Worm (Caenorhabditis elegans) whole organism, mixed stage, embryonic: Measurements from ENCODE around the gene Y82E9BL.18.

Experiments
- bed-3 ChIP-seq: fragments of 200-800 bp; sonication (Bioruptor generic); optimal IDR thresholded peaks from 3 replicates; lab custom pipeline; 2018; ENCODE audit warnings: mild to moderate bottlenecking, missing genetic modification characterization, moderate library complexity, missing compliant biosample characterization
- blmp-1 ChIP-seq: fragments of 150-350 bp; optimal IDR thresholded peaks from 2 replicates; lab custom pipeline; 2014; ENCODE audit warnings: missing biosample characterization, missing genetic modification characterization
- ceh-39 ChIP-seq: fragments of 150-350 bp; optimal IDR thresholded peaks from 2 replicates; lab custom pipeline; 2014; ENCODE audit warnings: missing biosample characterization, missing genetic modification characterization
- cnd-1 ChIP-seq: fragments of 200-800 bp; sonication (Bioruptor generic); optimal IDR thresholded peaks from 2 replicates; lab custom pipeline; 2018; ENCODE audit warnings: mild to moderate bottlenecking, missing genetic modification characterization, missing compliant biosample characterization
- elt-3 ChIP-seq: fragments of 150-350 bp; optimal IDR thresholded peaks from 2 replicates; lab custom pipeline; 2014; ENCODE audit warnings: missing biosample characterization, missing genetic modification characterization
- ham-2 ChIP-seq: fragments of 200-800 bp; sonication (Bioruptor generic); optimal IDR thresholded peaks from 2 replicates; lab custom pipeline; 2018; ENCODE audit warnings: mild to moderate bottlenecking, missing genetic modification characterization, missing compliant biosample characterization
- lin-13 ChIP-seq: fragments of 150-350 bp; optimal IDR thresholded peaks from 2 replicates; lab custom pipeline; 2014; ENCODE audit warnings: missing biosample characterization, missing genetic modification characterization
- lsy-2 ChIP-seq: fragments of 150-350 bp; optimal IDR thresholded peaks from 2 replicates; lab custom pipeline; 2014; ENCODE audit warnings: missing biosample characterization, missing genetic modification characterization
- mep-1 ChIP-seq: fragments of 150-350 bp; optimal IDR thresholded peaks from 2 replicates; lab custom pipeline; 2017; ENCODE audit warnings: missing biosample characterization, missing genetic modification reagents, missing genetic modification characterization, inconsistent platforms
- nhr-12 ChIP-seq: fragments of 150-350 bp; optimal IDR thresholded peaks from 2 replicates; lab custom pipeline; 2014; ENCODE audit warnings: missing biosample characterization, missing genetic modification characterization
- nhr-237 ChIP-seq: fragments of 150-350 bp; optimal IDR thresholded peaks from 2 replicates; lab custom pipeline; 2014; ENCODE audit warnings: missing biosample characterization, missing genetic modification characterization
- nhr-76 ChIP-seq: sonication (generic microtip); optimal IDR thresholded peaks from 2 replicates; lab custom pipeline; 2017; ENCODE audit warnings: missing biosample characterization, missing genetic modification characterization
- pha-4 ChIP-seq: fragments of 150-350 bp; optimal IDR thresholded peaks from 2 replicates; lab custom pipeline; 2018; ENCODE audit warnings: missing biosample characterization, missing genetic modification reagents, missing genetic modification characterization
- snpc-4 ChIP-seq: fragments of 150-350 bp; optimal IDR thresholded peaks from 2 replicates; lab custom pipeline; 2014; ENCODE audit warnings: missing biosample characterization, missing genetic modification characterization

- TF ChIP-seq nhr-12 (tag; lab: Kevin White, UChicago) = no peak
- no peak for TF ChIP-seq blmp-1 (tag; lab: Kevin White, UChicago)
- no peak for TF ChIP-seq pha-4
- no peak for TF ChIP-seq bed-3 (GFP tag; lab: Kevin White, UChicago)
- TF ChIP-seq lin-13 (tag; lab: Kevin White, UChicago) = no peak
- no peak for TF ChIP-seq nhr-76
- no peak for TF ChIP-seq nhr-237
- no peak for TF ChIP-seq mep-1 (tag; lab: Kevin White, UChicago)
- no peak for TF ChIP-seq elt-3 (tag; lab: Kevin White, UChicago)
- no peak for TF ChIP-seq snpc-4 (tag; lab: Kevin White, UChicago)
- TF ChIP-seq lsy-2 = no peak
- TF ChIP-seq ham-2 = no peak
- TF ChIP-seq ceh-39 (tag; lab: Kevin White, UChicago) = no peak
- no peak for TF ChIP-seq cnd-1
Observed at ce11 chrIII:1289139-1289538, 37.5 kb upstream of the Y82E9BL.18 start.
